4 worm cellular contexts compared by ENCODE assay signal in genomic region chrV:7230847-7231246, ce11.
TF ChIP-seq lines count a peak whose summit lies in the region.

Gene gei-6 (minus strand): TSS chrV:7230848.
Gene krr-1 (plus strand): TSS chrV:7231190.

TF ChIP-seq in whole organism, L2 larva, 48 proteins besides CTCF, POLR2A, EP300 and RAD21 (continues in another document):
- TF ChIP-seq fos-1 (tag; optimal IDR thresholded peaks at IDR 0.05; lab: Kevin White, UChicago): peak; percentile 15
- TF ChIP-seq nhr-6 (tag; optimal IDR thresholded peaks at IDR 0.05; lab: Kevin White, UChicago): no peak
- TF ChIP-seq gmeb-1 (tag; optimal IDR thresholded peaks at IDR 0.05; lab: Kevin White, UChicago): peak; percentile 75
- TF ChIP-seq unc-39 (tag; optimal IDR thresholded peaks at IDR 0.05; lab: Kevin White, UChicago): no peak
- peak; percentile 79 for TF ChIP-seq unc-55 (GFP tag; optimal IDR thresholded peaks at IDR 0.05; lab: Kevin White, UChicago)
- TF ChIP-seq lin-11 (tag; optimal IDR thresholded peaks at IDR 0.05; lab: Kevin White, UChicago): peak; percentile 59
- TF ChIP-seq nhr-23 (tag; optimal IDR thresholded peaks at IDR 0.05; lab: Kevin White, UChicago): no peak
- no peak for TF ChIP-seq ztf-1 (GFP tag; conservative IDR thresholded peaks at IDR 0.05; lab: Robert Waterston, UW)
- no peak for TF ChIP-seq skn-1 (tag; optimal IDR thresholded peaks at IDR 0.05; lab: Kevin White, UChicago)
- no peak for TF ChIP-seq ZK546.5 (tag; optimal IDR thresholded peaks at IDR 0.05; lab: Kevin White, UChicago)
- peak; percentile 43 for TF ChIP-seq sma-3 (GFP tag; optimal IDR thresholded peaks at IDR 0.05; lab: Kevin White, UChicago)
- TF ChIP-seq sem-4 (tag; optimal IDR thresholded peaks at IDR 0.05; lab: Kevin White, UChicago): peak; percentile 52
- no peak for TF ChIP-seq ztf-11 (tag; optimal IDR thresholded peaks at IDR 0.05; lab: Kevin White, UChicago)
- TF ChIP-seq crh-2 (tag; optimal IDR thresholded peaks at IDR 0.05; lab: Kevin White, UChicago): no peak
- no peak for TF ChIP-seq nhr-11 (tag; optimal IDR thresholded peaks at IDR 0.05; lab: Kevin White, UChicago)
- TF ChIP-seq mab-5 (tag; optimal IDR thresholded peaks at IDR 0.05; lab: Kevin White, UChicago): peak; percentile 49
- TF ChIP-seq sma-9 (GFP tag; optimal IDR thresholded peaks at IDR 0.05; lab: Kevin White, UChicago): peak; percentile 47
- no peak for TF ChIP-seq sma-9 (tag; optimal IDR thresholded peaks at IDR 0.05; lab: Kevin White, UChicago)
- peak; percentile 10 for TF ChIP-seq lin-13 (GFP tag; optimal IDR thresholded peaks at IDR 0.05; lab: Kevin White, UChicago)
- TF ChIP-seq dmd-4 (tag; optimal IDR thresholded peaks at IDR 0.05; lab: Kevin White, UChicago): no peak
- peak in 1 of 2 experiments; percentile 54 for TF ChIP-seq lsy-2 (tag; optimal IDR thresholded peaks at IDR 0.05; lab: Kevin White, UChicago)
- TF ChIP-seq egl-27 (tag; optimal IDR thresholded peaks at IDR 0.05; lab: Kevin White, UChicago): no peak
- no peak for TF ChIP-seq R02D3.7 (tag; optimal IDR thresholded peaks at IDR 0.05; lab: Kevin White, UChicago)
- no peak for TF ChIP-seq peb-1 (tag; optimal IDR thresholded peaks at IDR 0.05; lab: Kevin White, UChicago)

TF ChIP-seq in whole organism, L4 larva, 104 proteins besides CTCF, POLR2A, EP300 and RAD21 (continues in another document):
- TF ChIP-seq unc-62 (GFP tag; optimal IDR thresholded peaks at IDR 0.05 in 1 of 2; lab: Kevin White, UChicago) (no peak), unc-62 (tag; optimal IDR thresholded peaks at IDR 0.05; lab: Kevin White, UChicago) (no peak), vab-7 (GFP tag; IDR thresholded peaks at IDR 0.05; lab: Robert Waterston, UW) (no peak), mxl-3 (GFP tag; optimal IDR thresholded peaks at IDR 0.05; lab: Kevin White, UChicago) (no peak), pqm-1 (tag; optimal IDR thresholded peaks at IDR 0.05; lab: Kevin White, UChicago) (peak; percentile 13), ceh-20 (GFP tag; IDR thresholded peaks at IDR 0.05; lab: Robert Waterston, UW) (no peak), sdz-12 (GFP tag; optimal IDR thresholded peaks at IDR 0.05; lab: Kevin White, UChicago) (no peak), rbr-2 (tag; optimal IDR thresholded peaks at IDR 0.05; lab: Kevin White, UChicago) (peak; percentile 25), gei-8 (GFP tag; optimal IDR thresholded peaks at IDR 0.05; lab: Kevin White, UChicago) (no peak), dmd-9 (GFP tag; IDR thresholded peaks at IDR 0.05; lab: Robert Waterston, UW) (no peak), nhr-48 (tag; optimal IDR thresholded peaks at IDR 0.05; lab: Kevin White, UChicago) (no peak), ceh-44 (GFP tag; IDR thresholded peaks at IDR 0.05; lab: Robert Waterston, UW) (no peak), spr-1 (tag; optimal IDR thresholded peaks at IDR 0.05; lab: Kevin White, UChicago) (no peak), hlh-30 (tag; optimal IDR thresholded peaks at IDR 0.05; lab: Kevin White, UChicago; ENCODE audit: insufficient read depth) (peak; percentile 11), ZK546.5 (tag; optimal IDR thresholded peaks at IDR 0.05; lab: Kevin White, UChicago) (no peak), ama-1 (optimal IDR thresholded peaks at IDR 0.05; lab: Kevin White, UChicago) (no peak), F49E8.2 (tag; optimal IDR thresholded peaks at IDR 0.05; lab: Kevin White, UChicago; ENCODE audit: borderline replicate concordance) (no peak), ZK337.2 (GFP tag; IDR thresholded peaks at IDR 0.05; lab: Robert Waterston, UW) (no peak), hlh-11 (tag; optimal IDR thresholded peaks at IDR 0.05; lab: Kevin White, UChicago) (peak; percentile 3), R02D3.7 (tag; optimal IDR thresholded peaks at IDR 0.05; lab: Kevin White, UChicago) (no peak), nhr-102 (tag; optimal IDR thresholded peaks at IDR 0.05; lab: Kevin White, UChicago) (no peak), nhr-41 (GFP tag; IDR thresholded peaks at IDR 0.05; lab: Robert Waterston, UW) (no peak), lin-39 (tag; optimal IDR thresholded peaks at IDR 0.05; lab: Kevin White, UChicago) (no peak), dmd-8 (GFP tag; IDR thresholded peaks at IDR 0.05; lab: Robert Waterston, UW) (no peak), fos-1 (tag; optimal IDR thresholded peaks at IDR 0.05; lab: Kevin White, UChicago) (no peak)

TF ChIP-seq in whole organism, late embryonic, 69 proteins besides CTCF, POLR2A, EP300 and RAD21 (continues in another document):
- TF ChIP-seq sox-2 (GFP tag; IDR thresholded peaks at IDR 0.05; lab: Robert Waterston, UW) (peak; percentile 81), pat-9 (tag; optimal IDR thresholded peaks at IDR 0.05; lab: Kevin White, UChicago) (peak; percentile 91), fax-1 (tag; optimal IDR thresholded peaks at IDR 0.05; lab: Kevin White, UChicago) (peak; percentile 78), nfya-1 (tag; optimal IDR thresholded peaks at IDR 0.05; lab: Kevin White, UChicago) (peak; percentile 85), ceh-30 (tag; optimal IDR thresholded peaks at IDR 0.05; lab: Kevin White, UChicago) (no peak), fkh-10 (GFP tag; optimal IDR thresholded peaks at IDR 0.05; lab: Kevin White, UChicago) (peak; percentile 25), ceh-18 (tag; optimal IDR thresholded peaks at IDR 0.05; lab: Kevin White, UChicago) (no peak), ceh-48 (tag; optimal IDR thresholded peaks at IDR 0.05; lab: Kevin White, UChicago) (peak; percentile 74), che-1 (tag; optimal IDR thresholded peaks at IDR 0.05; lab: Kevin White, UChicago) (peak; percentile 81), tbx-2 (tag; optimal IDR thresholded peaks at IDR 0.05; lab: Kevin White, UChicago) (peak; percentile 89), hlh-15 (tag; optimal IDR thresholded peaks at IDR 0.05; lab: Kevin White, UChicago) (peak; percentile 63), syd-9 (tag; optimal IDR thresholded peaks at IDR 0.05; lab: Kevin White, UChicago) (peak; percentile 58), ceh-45 (GFP tag; IDR thresholded peaks at IDR 0.05; lab: Robert Waterston, UW) (peak; percentile 55; the same call in 1 of the 2 replicates), pax-1 (tag; optimal IDR thresholded peaks at IDR 0.05; lab: Kevin White, UChicago) (no peak), C38D4.7 (GFP tag; optimal IDR thresholded peaks at IDR 0.05; lab: Kevin White, UChicago) (peak; percentile 79), ref-2 (tag; optimal IDR thresholded peaks at IDR 0.05; lab: Kevin White, UChicago) (peak; percentile 87), unc-86 (tag; optimal IDR thresholded peaks at IDR 0.05; lab: Kevin White, UChicago) (peak; percentile 80), gmeb-2 (tag; optimal IDR thresholded peaks at IDR 0.05; lab: Kevin White, UChicago) (peak; percentile 79), npax-4 (tag; optimal IDR thresholded peaks at IDR 0.05; lab: Kevin White, UChicago) (peak; percentile 59), unc-3 (GFP tag; conservative IDR thresholded peaks at IDR 0.05; lab: Robert Waterston, UW) (peak; percentile 86), unc-3 (tag; optimal IDR thresholded peaks at IDR 0.05; lab: Kevin White, UChicago) (peak; percentile 86), T23F11.4 (GFP tag; optimal IDR thresholded peaks at IDR 0.05; lab: Kevin White, UChicago) (peak; percentile 35), elt-2 (tag; optimal IDR thresholded peaks at IDR 0.05; lab: Kevin White, UChicago) (peak; percentile 95), ceh-14 (tag; optimal IDR thresholded peaks at IDR 0.05; lab: Kevin White, UChicago) (peak; percentile 95), ceh-31 (tag; optimal IDR thresholded peaks at IDR 0.05; lab: Kevin White, UChicago) (peak; percentile 75), tbx-7 (tag; optimal IDR thresholded peaks at IDR 0.05; lab: Kevin White, UChicago) (peak; percentile 31)

TF ChIP-seq in whole organism, mixed stage, embryonic, 35 proteins besides CTCF, POLR2A, EP300 and RAD21 (continues in another document):
- TF ChIP-seq ham-2 (GFP tag; optimal IDR thresholded peaks at IDR 0.05; lab: Kevin White, UChicago) (peak; percentile 79), unc-39 (tag; optimal IDR thresholded peaks at IDR 0.05; lab: Kevin White, UChicago) (no peak), tbx-8 (GFP tag; optimal IDR thresholded peaks at IDR 0.05; lab: Kevin White, UChicago) (peak; percentile 76), flh-1 (GFP tag; optimal IDR thresholded peaks at IDR 0.05; lab: Kevin White, UChicago) (peak; percentile 55), lin-32 (GFP tag; optimal IDR thresholded peaks at IDR 0.05; lab: Kevin White, UChicago) (peak; percentile 74), elt-1 (tag; optimal IDR thresholded peaks at IDR 0.05; lab: Kevin White, UChicago; ENCODE audit: borderline replicate concordance, insufficient read depth) (peak; percentile 60), snpc-4 (tag; optimal IDR thresholded peaks at IDR 0.05; lab: Kevin White, UChicago) (no peak), lin-13 (tag; optimal IDR thresholded peaks at IDR 0.05; lab: Kevin White, UChicago) (peak; percentile 74), nhr-76 (tag; optimal IDR thresholded peaks at IDR 0.05; lab: Kevin White, UChicago) (peak; percentile 44), sptf-1 (tag; optimal IDR thresholded peaks at IDR 0.05; lab: Kevin White, UChicago) (peak; percentile 94), hlh-1 (tag; optimal IDR thresholded peaks at IDR 0.05; lab: Kevin White, UChicago) (peak; percentile 86), M03D4.4 (tag; optimal IDR thresholded peaks at IDR 0.05; lab: Kevin White, UChicago) (peak; percentile 91), ceh-83 (GFP tag; optimal IDR thresholded peaks at IDR 0.05; lab: Kevin White, UChicago) (peak; percentile 70), zip-8 (tag; optimal IDR thresholded peaks at IDR 0.05; lab: Kevin White, UChicago) (no peak), mls-2 (tag; optimal IDR thresholded peaks at IDR 0.05; lab: Kevin White, UChicago) (peak; percentile 87), nhr-2 (tag; optimal IDR thresholded peaks at IDR 0.05; lab: Kevin White, UChicago) (no peak), bed-3 (GFP tag; optimal IDR thresholded peaks at IDR 0.05; lab: Kevin White, UChicago) (peak; percentile 73), nhr-237 (tag; optimal IDR thresholded peaks at IDR 0.05; lab: Kevin White, UChicago) (peak; percentile 39), elt-3 (tag; optimal IDR thresholded peaks at IDR 0.05; lab: Kevin White, UChicago) (peak; percentile 1), unc-120 (tag; optimal IDR thresholded peaks at IDR 0.05; lab: Kevin White, UChicago; ENCODE audit: poor library complexity, severe bottlenecking) (peak; percentile 70), unc-62 (GFP tag; optimal IDR thresholded peaks at IDR 0.05; lab: Kevin White, UChicago) (peak; percentile 7), nhr-28 (tag; optimal IDR thresholded peaks at IDR 0.05; lab: Kevin White, UChicago) (no peak), ces-1 (GFP tag; optimal IDR thresholded peaks at IDR 0.05; lab: Kevin White, UChicago) (peak; percentile 19), cnd-1 (tag; optimal IDR thresholded peaks at IDR 0.05; lab: Kevin White, UChicago) (peak; percentile 80), ztf-11 (tag; optimal IDR thresholded peaks at IDR 0.05; lab: Kevin White, UChicago) (peak; percentile 89), lsy-2 (tag; optimal IDR thresholded peaks at IDR 0.05; lab: Kevin White, UChicago) (peak; percentile 65), drap-1 (GFP tag; optimal IDR thresholded peaks at IDR 0.05; lab: Kevin White, UChicago) (peak; percentile 80), sem-2 (GFP tag; optimal IDR thresholded peaks at IDR 0.05; lab: Kevin White, UChicago) (peak; percentile 71), mep-1 (tag; optimal IDR thresholded peaks at IDR 0.05; lab: Kevin White, UChicago) (peak; percentile 82)
